Worm (Caenorhabditis elegans): Measurements from ENCODE around the gene sec-5.

sec-5 gene

ce11 chrII:9160197-9160806, 16.6 kb downstream of the sec-5 start:
- no peak for TF ChIP-seq ceh-14 (tag; optimal IDR thresholded peaks at IDR 0.05)
- TF ChIP-seq ama-1 (optimal IDR thresholded peaks at IDR 0.05), result no peak
- no peak for TF ChIP-seq tbx-2 (tag; optimal IDR thresholded peaks at IDR 0.05)
- TF ChIP-seq unc-55 (GFP tag; optimal IDR thresholded peaks at IDR 0.05), result no peak

- TF ChIP-seq ztf-16 (tag; optimal IDR thresholded peaks at IDR 0.05) (no peak), sdc-2 (tag; optimal IDR thresholded peaks at IDR 0.05) (no peak), ceh-14 (tag; optimal IDR thresholded peaks at IDR 0.05) (no peak), K09A11.1 (tag; optimal IDR thresholded peaks at IDR 0.05; ENCODE audit: insufficient read depth) (no peak)
Observed at ce11 chrII:9158029-9158428, 18.9 kb downstream of the sec-5 start, which contains the start of gene oac-54. oac-54 (plus strand) TSS chrII:9158111.

ce11 chrII:9157125-9157524, 19.8 kb downstream of the sec-5 start:
- peak; percentile 52 for TF ChIP-seq elt-2 (tag; optimal IDR thresholded peaks at IDR 0.05)
- no peak for TF ChIP-seq sdc-2 (tag; optimal IDR thresholded peaks at IDR 0.05)

- TF ChIP-seq ztf-16 (tag; optimal IDR thresholded peaks at IDR 0.05) (no peak), tbx-2 (tag; optimal IDR thresholded peaks at IDR 0.05) (no peak)
Observed at ce11 chrII:9156277-9156676, 20.7 kb downstream of the sec-5 start.

ce11 chrII:9154339-9154738, 22.6 kb downstream of the sec-5 start:
- TF ChIP-seq ttx-3 (tag; optimal IDR thresholded peaks at IDR 0.05) (no peak), pha-2 (tag; optimal IDR thresholded peaks at IDR 0.05) (no peak), pros-1 (tag; optimal IDR thresholded peaks at IDR 0.05) (no peak), ceh-14 (tag; optimal IDR thresholded peaks at IDR 0.05) (no peak), pat-9 (tag; optimal IDR thresholded peaks at IDR 0.05) (no peak), ama-1 (optimal IDR thresholded peaks at IDR 0.05) (no peak), ref-2 (tag; optimal IDR thresholded peaks at IDR 0.05) (no peak), hlh-30 (tag; optimal IDR thresholded peaks at IDR 0.05; ENCODE audit: insufficient read depth) (no peak), sdc-2 (tag; optimal IDR thresholded peaks at IDR 0.05) (no peak), lim-6 (tag; optimal IDR thresholded peaks at IDR 0.05) (no peak), eyg-1 (tag; optimal IDR thresholded peaks at IDR 0.05) (no peak), ceh-9 (tag; optimal IDR thresholded peaks at IDR 0.05) (no peak), unc-42 (tag; optimal IDR thresholded peaks at IDR 0.05) (no peak), hlh-8 (tag; optimal IDR thresholded peaks at IDR 0.05) (no peak), pha-4 (tag; optimal IDR thresholded peaks at IDR 0.05) (no peak), F13H6.1 (tag; optimal IDR thresholded peaks at IDR 0.05) (no peak), unc-55 (GFP tag; optimal IDR thresholded peaks at IDR 0.05) (no peak), fkh-6 (tag; optimal IDR thresholded peaks at IDR 0.05) (no peak)

ce11 chrII:9152231-9152630, 24.7 kb downstream of the sec-5 start, which contains the start of gene col-78:
col-78 (plus strand) TSS chrII:9152531.
- no peak for TF ChIP-seq sdc-2 (tag; optimal IDR thresholded peaks at IDR 0.05)
- no peak for TF ChIP-seq ceh-24 (tag; optimal IDR thresholded peaks at IDR 0.05)
- TF ChIP-seq sox-4 (tag; optimal IDR thresholded peaks at IDR 0.05), result no peak
- TF ChIP-seq ceh-22 (tag; optimal IDR thresholded peaks at IDR 0.05), result no peak

- TF ChIP-seq pha-2 (tag; optimal IDR thresholded peaks at IDR 0.05), result no peak
- no peak for TF ChIP-seq T23F11.4 (GFP tag; optimal IDR thresholded peaks at IDR 0.05)
- no peak for TF ChIP-seq pros-1 (tag; optimal IDR thresholded peaks at IDR 0.05)
- no peak for TF ChIP-seq pat-9 (tag; optimal IDR thresholded peaks at IDR 0.05)
- TF ChIP-seq ztf-16 (tag; optimal IDR thresholded peaks at IDR 0.05), result no peak
- no peak for TF ChIP-seq ceh-48 (tag; optimal IDR thresholded peaks at IDR 0.05)
- no peak for TF ChIP-seq ama-1 (optimal IDR thresholded peaks at IDR 0.05)
- no peak for TF ChIP-seq lim-6 (tag; optimal IDR thresholded peaks at IDR 0.05)
- TF ChIP-seq elt-2 (tag; optimal IDR thresholded peaks at IDR 0.05), result no peak
- TF ChIP-seq unc-86 (tag; optimal IDR thresholded peaks at IDR 0.05), result no peak
- TF ChIP-seq Y22D7AL.16 (tag; optimal IDR thresholded peaks at IDR 0.05), result no peak
Observed at ce11 chrII:9148079-9148478, 28.9 kb downstream of the sec-5 start.

All from whole organism, late embryonic.